Fruit fly (Drosophila melanogaster) whole organism, embryonic: ENCODE data around the gene CG34301.

Source experiments
- B-H2 ChIP-seq: fragments of 200-800 bp; sonication (Bioruptor generic); optimal IDR thresholded peaks from 2 replicates; lab custom pipeline; 2018; ENCODE audit warnings: missing biosample characterization, mild to moderate bottlenecking, missing genetic modification characterization
- CG10321 ChIP-seq: fragments of 200-800 bp; sonication (Bioruptor generic); IDR thresholded peaks from 2 replicates; pipeline ENCODE4 v1.3.6; 2022; ENCODE audit warnings: missing biosample characterization, missing genetic modification characterization
- CG10654 ChIP-seq: fragments of 200-800 bp; sonication (Bioruptor generic); optimal IDR thresholded peaks from 2 replicates; lab custom pipeline; 2016; ENCODE audit warnings: missing biosample characterization, missing genetic modification characterization
- CG11456 ChIP-seq: fragments of 200-800 bp; sonication (Bioruptor generic); IDR thresholded peaks from 3 replicates; pipeline ENCODE4 v1.3.6; 2022; ENCODE audit warnings: missing biosample characterization, missing genetic modification characterization
- CG13287 ChIP-seq: fragments of 200-800 bp; sonication (Bioruptor generic); IDR thresholded peaks from 2 replicates; pipeline ENCODE4 v1.3.6; 2022; ENCODE audit warnings: missing biosample characterization, missing genetic modification characterization; ENCODE audit not compliant: partially characterized antibody
- CG14710 ChIP-seq: fragments of 200-800 bp; sonication (Bioruptor generic); optimal IDR thresholded peaks from 3 replicates; lab custom pipeline; 2019; ENCODE audit warnings: missing biosample characterization, mild to moderate bottlenecking, missing genetic modification characterization, moderate library complexity
- CG15073 ChIP-seq: fragments of 200-800 bp; sonication (Bioruptor generic); optimal IDR thresholded peaks from 2 replicates; lab custom pipeline; 2016; ENCODE audit warnings: missing biosample characterization, missing genetic modification characterization
- CG15269 ChIP-seq: fragments of 200-800 bp; sonication (Bioruptor generic); optimal IDR thresholded peaks from 2 replicates; lab custom pipeline; 2018; ENCODE audit warnings: missing biosample characterization, mild to moderate bottlenecking, missing genetic modification characterization, moderate library complexity
- CG16813 ChIP-seq: fragments of 200-800 bp; sonication (Bioruptor generic); IDR thresholded peaks from 3 replicates; pipeline ENCODE4 v1.3.6; 2022; ENCODE audit warnings: missing biosample characterization, missing genetic modification characterization; ENCODE audit not compliant: partially characterized antibody
- CG17359 ChIP-seq: fragments of 200-800 bp; sonication (Bioruptor generic); optimal IDR thresholded peaks from 3 replicates; lab custom pipeline; 2018; ENCODE audit warnings: missing biosample characterization, mild to moderate bottlenecking, missing genetic modification characterization, moderate library complexity
- CG4730 ChIP-seq: fragments of 200-800 bp; sonication (Bioruptor generic); IDR thresholded peaks from 2 replicates; pipeline ENCODE4 v1.3.6; 2022; ENCODE audit warnings: missing biosample characterization, missing genetic modification characterization
- CG7556 ChIP-seq: fragments of 200-800 bp; sonication (Bioruptor generic); optimal IDR thresholded peaks from 2 replicates; lab custom pipeline; 2017; ENCODE audit warnings: missing biosample characterization, mild to moderate bottlenecking, missing genetic modification characterization
- CrebB ChIP-seq: fragments of 200-800 bp; sonication (Bioruptor generic); optimal IDR thresholded peaks from 3 replicates; lab custom pipeline; 2018; ENCODE audit warnings: missing biosample characterization, mild to moderate bottlenecking, missing genetic modification characterization
- Dad ChIP-seq: fragments of 200-800 bp; sonication (Bioruptor generic); optimal IDR thresholded peaks from 3 replicates; lab custom pipeline; 2016; ENCODE audit warnings: missing biosample characterization, missing genetic modification characterization
- Dref ChIP-seq: fragments of 200-800 bp; sonication (Bioruptor generic); IDR thresholded peaks from 2 replicates; pipeline ENCODE4 v1.3.6; 2022; ENCODE audit warnings: missing biosample characterization, missing genetic modification characterization
- Eip74EF ChIP-seq, 2 experiments: fragments of 200-800 bp in 1 of 2; fragments of >200 bp in 1 of 2; sonication (Bioruptor generic) in 1 of 2; optimal IDR thresholded peaks; 2 replicates each; lab custom pipeline; 2017 to 2019; ENCODE audit warnings: missing biosample characterization in 2 of 2, missing genetic modification characterization in 2 of 2, mild to moderate bottlenecking in 1 of 2, moderate library complexity in 1 of 2
- GATAe ChIP-seq: fragments of 200-800 bp; sonication (Bioruptor generic); conservative IDR thresholded peaks from 2 replicates; pipeline ENCODE4 v1.3.6; 2022; ENCODE audit warnings: missing biosample characterization, missing genetic modification characterization
- H15 ChIP-seq: fragments of 200-800 bp; sonication (Bioruptor generic); IDR thresholded peaks from 3 replicates; pipeline ENCODE4 v1.3.6; 2022; ENCODE audit warnings: missing biosample characterization, missing genetic modification characterization
- Hand ChIP-seq: fragments of 200-800 bp; sonication (Bioruptor generic); optimal IDR thresholded peaks from 2 replicates; lab custom pipeline; 2017; ENCODE audit warnings: mild to moderate bottlenecking, missing biosample characterization, missing genetic modification reagents, missing genetic modification characterization
- Hr78 ChIP-seq, 2 experiments: fragments of 200-800 bp in 1 of 2; fragments of >200 bp in 1 of 2; sonication (Bioruptor generic) in 1 of 2; optimal IDR thresholded peaks; 2 replicates each; lab custom pipeline; 2017 to 2019; ENCODE audit warnings: missing biosample characterization in 2 of 2, missing genetic modification characterization in 2 of 2, mild to moderate bottlenecking in 1 of 2, moderate library complexity in 1 of 2
- MTF-1 ChIP-seq: fragments of 200-800 bp; sonication (Bioruptor generic); optimal IDR thresholded peaks from 2 replicates; lab custom pipeline; 2018; ENCODE audit warnings: missing biosample characterization, mild to moderate bottlenecking, missing genetic modification characterization, borderline replicate concordance
- Myb ChIP-seq: fragments of 200-800 bp; sonication (Bioruptor generic); optimal IDR thresholded peaks from 2 replicates; lab custom pipeline; 2016; ENCODE audit warnings: missing biosample characterization, missing genetic modification characterization
- Ravus ChIP-seq: fragments of 200-800 bp; sonication (Bioruptor generic); IDR thresholded peaks from 2 replicates; pipeline ENCODE4 v1.3.6; 2022; ENCODE audit warnings: missing biosample characterization, missing genetic modification characterization
- abd-A ChIP-seq: fragments of 200-800 bp; sonication (Bioruptor generic); optimal IDR thresholded peaks from 3 replicates; lab custom pipeline; 2019; ENCODE audit warnings: missing biosample characterization, mild to moderate bottlenecking, missing genetic modification characterization, moderate library complexity
- ac ChIP-seq: fragments of 200-800 bp; sonication (Bioruptor generic); optimal IDR thresholded peaks from 3 replicates; lab custom pipeline; 2017; ENCODE audit warnings: missing biosample characterization, mild to moderate bottlenecking, missing genetic modification characterization
- cad ChIP-seq: fragments of >200 bp; optimal IDR thresholded peaks from 2 replicates; lab custom pipeline; 2017; ENCODE audit warnings: missing biosample characterization, missing genetic modification characterization
- cato ChIP-seq: fragments of 200-800 bp; sonication (Bioruptor generic); optimal IDR thresholded peaks from 2 replicates; lab custom pipeline; 2016; ENCODE audit warnings: missing biosample characterization, missing genetic modification characterization, borderline replicate concordance
- cg ChIP-seq: fragments of 200-800 bp; sonication (Bioruptor generic); optimal IDR thresholded peaks from 3 replicates; lab custom pipeline; 2019; ENCODE audit warnings: missing biosample characterization, mild to moderate bottlenecking, missing genetic modification characterization, moderate library complexity
- chif ChIP-seq, 2 experiments: fragments of 200-800 bp; sonication (Bioruptor generic); optimal IDR thresholded peaks; 3 replicates each; lab custom pipeline; 2016; ENCODE audit warnings: missing biosample characterization in 2 of 2, missing genetic modification characterization in 2 of 2
- crol ChIP-seq: fragments of 200-800 bp; sonication (Bioruptor generic); IDR thresholded peaks from 2 replicates; pipeline ENCODE4 v1.3.6; 2022; ENCODE audit warnings: missing biosample characterization, missing genetic modification characterization
- dan ChIP-seq: fragments of 200-800 bp; sonication (Bioruptor generic); IDR thresholded peaks from 2 replicates; pipeline ENCODE4 v1.3.6; 2022; ENCODE audit warnings: missing biosample characterization, missing genetic modification characterization
- danr ChIP-seq: fragments of 200-800 bp; sonication (Bioruptor generic); IDR thresholded peaks from 2 replicates; pipeline ENCODE4 v1.3.6; 2022; ENCODE audit warnings: missing biosample characterization, missing genetic modification characterization
- dmrt11E ChIP-seq: fragments of 200-800 bp; sonication (Bioruptor generic); optimal IDR thresholded peaks from 3 replicates; lab custom pipeline; 2018; ENCODE audit warnings: missing biosample characterization, mild to moderate bottlenecking, missing genetic modification characterization, moderate library complexity
- gro ChIP-seq: fragments of 200-800 bp; sonication (Bioruptor generic); optimal IDR thresholded peaks from 2 replicates; lab custom pipeline; 2016; ENCODE audit warnings: missing biosample characterization, missing genetic modification characterization
- gsb-n ChIP-seq: fragments of 200-800 bp; sonication (Bioruptor generic); optimal IDR thresholded peaks from 3 replicates; lab custom pipeline; 2018; ENCODE audit warnings: missing biosample characterization, mild to moderate bottlenecking, missing genetic modification characterization
- ham ChIP-seq: fragments of 200-800 bp; sonication (Bioruptor generic); IDR thresholded peaks from 2 replicates; pipeline ENCODE4 v1.3.6; 2022; ENCODE audit warnings: missing biosample characterization, missing genetic modification characterization
- hbn ChIP-seq: fragments of 200-800 bp; sonication (Bioruptor generic); IDR thresholded peaks from 2 replicates; pipeline ENCODE4 v1.3.6; 2022; ENCODE audit warnings: missing biosample characterization, missing genetic modification characterization; ENCODE audit not compliant: partially characterized antibody
- knrl ChIP-seq: fragments of 200-800 bp; sonication (Bioruptor generic); IDR thresholded peaks from 3 replicates; pipeline ENCODE4 v1.3.6; 2022; ENCODE audit warnings: missing biosample characterization, missing genetic modification characterization; ENCODE audit not compliant: partially characterized antibody
- psq ChIP-seq: fragments of 200-800 bp; sonication (Bioruptor generic); optimal IDR thresholded peaks from 2 replicates; lab custom pipeline; 2017; ENCODE audit warnings: missing biosample characterization, missing genetic modification characterization
- salm ChIP-seq: fragments of 200-800 bp; sonication (Bioruptor generic); optimal IDR thresholded peaks from 2 replicates; lab custom pipeline; 2018; ENCODE audit warnings: missing biosample characterization, mild to moderate bottlenecking, missing genetic modification characterization
- sens ChIP-seq: fragments of 200-800 bp; sonication (Bioruptor generic); peaks from one replicate; lab custom pipeline; 2016; ENCODE audit warnings: missing biosample characterization, missing genetic modification characterization
- sima ChIP-seq: fragments of 200-800 bp; sonication (Bioruptor generic); optimal IDR thresholded peaks from 2 replicates; lab custom pipeline; 2016; ENCODE audit warnings: missing biosample characterization, missing genetic modification characterization
- slou ChIP-seq: fragments of 200-800 bp; sonication (Bioruptor generic); optimal IDR thresholded peaks from 3 replicates; lab custom pipeline; 2016; ENCODE audit warnings: missing biosample characterization, missing genetic modification characterization
- toy ChIP-seq: fragments of 200-800 bp; sonication (Bioruptor generic); IDR thresholded peaks from 2 replicates; pipeline ENCODE4 v1.3.6; 2022; ENCODE audit warnings: missing biosample characterization, missing genetic modification characterization
- twi ChIP-seq: fragments of 200-800 bp; optimal IDR thresholded peaks from 2 replicates; lab custom pipeline; 2019; ENCODE audit warnings: missing biosample characterization, mild to moderate bottlenecking, missing genetic modification characterization, moderate library complexity
- wdn ChIP-seq: fragments of 200-800 bp; sonication (Bioruptor generic); IDR thresholded peaks from 2 replicates; pipeline ENCODE4 v1.3.6; 2022; ENCODE audit warnings: missing biosample characterization, missing genetic modification characterization
- yki ChIP-seq: fragments of >200 bp; optimal IDR thresholded peaks from 3 replicates; lab custom pipeline; 2018

Gene CG34301

DNA sequence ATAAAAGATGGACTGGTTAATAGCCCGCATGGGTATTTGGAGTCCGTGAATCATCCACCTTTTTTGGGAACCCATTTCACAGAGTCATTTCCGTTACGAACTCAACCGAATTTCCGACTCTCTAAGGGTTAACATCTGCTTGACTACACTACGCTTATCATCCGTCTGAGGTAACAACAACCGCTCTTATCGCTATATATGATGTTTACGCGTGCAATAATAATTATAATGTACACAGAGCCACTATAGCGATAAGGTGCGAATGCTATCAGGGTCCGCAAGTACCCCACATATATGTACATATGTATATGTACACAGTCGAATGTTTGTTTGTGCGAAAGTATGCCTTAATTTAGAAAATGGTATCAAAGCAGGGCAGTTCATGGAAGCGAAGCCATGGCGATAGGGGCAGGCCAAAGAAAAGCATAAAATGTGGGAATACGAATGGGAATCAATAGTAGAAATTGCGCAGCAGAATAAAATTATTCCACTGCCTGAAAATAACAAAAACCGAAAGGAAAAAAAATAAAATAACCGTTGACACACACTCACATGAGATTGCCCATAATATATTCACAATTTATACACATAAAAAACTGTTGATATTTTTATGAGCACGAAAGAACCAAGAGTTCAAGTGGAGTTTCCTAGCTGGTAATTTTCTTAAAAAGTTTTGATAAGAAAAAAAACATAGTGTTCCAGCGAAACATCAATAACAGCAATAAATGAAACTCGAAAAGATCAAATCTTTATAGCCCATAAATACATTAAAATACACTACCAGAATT lies 37.4 kb downstream of the CG34301 start (continued):
- TF ChIP-seq toy (GFP tag; lab: Robert Waterston, UW) (peak; percentile 14; the same call in 1 of the 2 replicates), psq (GFP tag; lab: Kevin White, UChicago) (peak; percentile 71), sima (GFP tag; lab: Kevin White, UChicago) (no peak), dmrt11E (tag; lab: Kevin White, UChicago) (peak; percentile 77), wdn (GFP tag; lab: Robert Waterston, UW) (peak; percentile 47; the same call in 1 of the 2 replicates), dan (GFP tag; lab: Robert Waterston, UW) (no peak), CG4730 (GFP tag; lab: Robert Waterston, UW) (peak; percentile 19; the same call in 1 of the 2 replicates), CG10321 (GFP tag; lab: Robert Waterston, UW) (peak; percentile 54; the same call in 1 of the 2 replicates), hbn (no peak), CG15269 (tag; lab: Kevin White, UChicago) (peak; percentile 77), CG17359 (peak; percentile 91), MTF-1 (peak; percentile 97), danr (GFP tag; lab: Robert Waterston, UW) (peak; percentile 48; the same call in 1 of the 2 replicates), Myb (peak; percentile 37), Eip74EF (GFP tag; optimal IDR thresholded peaks at IDR 0.05; lab: Kevin White, UChicago) (peak in 1 of 2 experiments; percentile 65), CrebB (tag; lab: Kevin White, UChicago) (peak; percentile 97), knrl (GFP tag; lab: Robert Waterston, UW) (no peak), CG15073 (GFP tag; lab: Kevin White, UChicago) (peak; percentile 5), twi (tag; lab: Kevin White, UChicago) (peak; percentile 80), ac (peak; percentile 88), CG10654 (GFP tag; lab: Kevin White, UChicago) (peak; percentile 75), abd-A (tag; lab: Kevin White, UChicago) (peak; percentile 80), CG7556 (GFP tag; lab: Kevin White, UChicago) (peak; percentile 59), CG16813 (GFP tag; lab: Robert Waterston, UW) (no peak), Dref (no peak; the same call in 1 of the 2 replicates), salm (tag; lab: Kevin White, UChicago) (peak; percentile 95), gro (peak; percentile 88), crol (GFP tag; lab: Robert Waterston, UW) (no peak; the same call in 1 of the 2 replicates), Hand (GFP tag; lab: Kevin White, UChicago) (peak; percentile 85), CG14710 (tag; lab: Kevin White, UChicago) (peak; percentile 71), cad (GFP tag; lab: Kevin White, UChicago) (no peak), CG13287 (GFP tag; lab: Robert Waterston, UW) (no peak; the same call in 1 of the 2 replicates), Hr78 (GFP tag; optimal IDR thresholded peaks at IDR 0.05; lab: Kevin White, UChicago) (peak in 1 of 2 experiments; percentile 53), cg (GFP tag; lab: Kevin White, UChicago) (peak; percentile 33), Dad (GFP tag; lab: Kevin White, UChicago) (peak; percentile 24), chif (GFP tag; optimal IDR thresholded peaks at IDR 0.05; lab: Kevin White, UChicago) (peak; percentile 54 to 68), CG11456 (GFP tag; lab: Robert Waterston, UW) (0 out of 3 replicates have a peak, but pooled peaks have one; percentile 38), B-H2 (GFP tag; lab: Kevin White, UChicago) (peak; percentile 93), yki (lab: Kevin White, UChicago) (no peak), H15 (0 out of 3 replicates have a peak, but pooled peaks have one; percentile 16), GATAe (GFP tag; lab: Robert Waterston, UW) (peak; percentile 76), ham (GFP tag; lab: Robert Waterston, UW) (no peak), sens (GFP tag; lab: Kevin White, UChicago) (peak; percentile 92), Ravus (0 out of 2 replicates have a peak, but pooled peaks have one; percentile 0), cato (GFP tag; lab: Kevin White, UChicago) (no peak), slou (GFP tag; lab: Kevin White, UChicago) (peak; percentile 33), gsb-n (tag; lab: Kevin White, UChicago) (peak; percentile 86)
